Worm (Caenorhabditis elegans): Measurements from ENCODE around the gene ttbk-3.

ce11 chrIV:9854952-9855351 is 34.8 kb downstream of the ttbk-3 start:
- TF ChIP-seq tbx-2 (tag; optimal IDR thresholded peaks at IDR 0.05): no peak
- TF ChIP-seq sdc-2 (tag; optimal IDR thresholded peaks at IDR 0.05): no peak
- no peak for TF ChIP-seq T23F11.4 (GFP tag; optimal IDR thresholded peaks at IDR 0.05)
- TF ChIP-seq fkh-6 (tag; optimal IDR thresholded peaks at IDR 0.05): no peak
- TF ChIP-seq hlh-6 (tag; optimal IDR thresholded peaks at IDR 0.05): no peak
- TF ChIP-seq dmd-4 (tag; optimal IDR thresholded peaks at IDR 0.05; ENCODE audit: borderline replicate concordance): no peak
- TF ChIP-seq ref-2 (tag; optimal IDR thresholded peaks at IDR 0.05): no peak
- TF ChIP-seq madf-2 (tag; optimal IDR thresholded peaks at IDR 0.05): no peak
- no peak for TF ChIP-seq unc-55 (GFP tag; optimal IDR thresholded peaks at IDR 0.05)
- no peak for TF ChIP-seq unc-3 (GFP tag; conservative IDR thresholded peaks at IDR 0.05)
- TF ChIP-seq unc-3 (tag; optimal IDR thresholded peaks at IDR 0.05): no peak
- no peak for TF ChIP-seq hlh-8 (tag; optimal IDR thresholded peaks at IDR 0.05)
- no peak for TF ChIP-seq hlh-13 (GFP tag; optimal IDR thresholded peaks at IDR 0.05)
- TF ChIP-seq nfya-1 (tag; optimal IDR thresholded peaks at IDR 0.05): no peak
